Worm (Caenorhabditis elegans) whole organism, late embryonic: ENCODE measurements around the gene rml-1.

ENCODE experiments used
- C08G9.2 ChIP-seq: sonication (generic microtip); optimal IDR thresholded peaks from 2 replicates; lab custom pipeline; 2016; ENCODE audit warnings: mild to moderate bottlenecking, missing genetic modification characterization, moderate library complexity, missing compliant biosample characterization
- C38D4.7 ChIP-seq: fragments of 200-800 bp; sonication (Bioruptor generic); optimal IDR thresholded peaks from 2 replicates; lab custom pipeline; 2018; ENCODE audit warnings: mild to moderate bottlenecking, missing genetic modification characterization, moderate library complexity, missing compliant biosample characterization
- T23F11.4 ChIP-seq: fragments of 200-800 bp; sonication (Bioruptor generic); optimal IDR thresholded peaks from 2 replicates; lab custom pipeline; 2018; ENCODE audit warnings: mild to moderate bottlenecking, missing genetic modification characterization, missing compliant biosample characterization
- Y22D7AL.16 ChIP-seq: sonication (generic microtip); optimal IDR thresholded peaks from 2 replicates; lab custom pipeline; 2016; ENCODE audit warnings: missing genetic modification characterization, missing compliant biosample characterization
- ahr-1 ChIP-seq: sonication (generic microtip); optimal IDR thresholded peaks from 2 replicates; lab custom pipeline; 2016; ENCODE audit warnings: missing genetic modification characterization, missing compliant biosample characterization
- ama-1 ChIP-seq: fragments of 150-350 bp; optimal IDR thresholded peaks from 2 replicates; lab custom pipeline; 2014
- ceh-18 ChIP-seq: sonication (generic microtip); optimal IDR thresholded peaks from 2 replicates; lab custom pipeline; 2016; ENCODE audit warnings: missing genetic modification characterization, missing compliant biosample characterization
- ceh-19 ChIP-seq: fragments of 200-800 bp; sonication (Bioruptor generic); optimal IDR thresholded peaks from 2 replicates; lab custom pipeline; 2018; ENCODE audit warnings: mild to moderate bottlenecking, missing genetic modification characterization, missing compliant biosample characterization
- ceh-22 ChIP-seq: sonication (generic microtip); optimal IDR thresholded peaks from 2 replicates; lab custom pipeline; 2017; ENCODE audit warnings: missing biosample characterization, missing genetic modification characterization
- ceh-24 ChIP-seq: sonication (generic microtip); optimal IDR thresholded peaks from 2 replicates; lab custom pipeline; 2016; ENCODE audit warnings: mild to moderate bottlenecking, missing genetic modification characterization, missing compliant biosample characterization
- ceh-30 ChIP-seq: fragments of 150-350 bp; optimal IDR thresholded peaks from 2 replicates; lab custom pipeline; 2014; ENCODE audit warnings: missing biosample characterization, missing genetic modification characterization
- ceh-34 ChIP-seq: sonication (generic microtip); optimal IDR thresholded peaks from 2 replicates; lab custom pipeline; 2016; ENCODE audit warnings: mild to moderate bottlenecking, missing genetic modification characterization, missing compliant biosample characterization
- ceh-45 ChIP-seq: fragments of 200-800 bp; sonication (Bioruptor generic); IDR thresholded peaks from 2 replicates; pipeline ENCODE4 v1.3.6; 2022; ENCODE audit warnings: missing genetic modification reagents, missing genetic modification characterization, missing compliant biosample characterization
- ceh-48 ChIP-seq: sonication (generic microtip); optimal IDR thresholded peaks from 2 replicates; lab custom pipeline; 2016; ENCODE audit warnings: missing genetic modification characterization, inconsistent platforms, missing compliant biosample characterization
- ceh-6 ChIP-seq: fragments of 200-800 bp; sonication (Bioruptor generic); optimal IDR thresholded peaks from 2 replicates; lab custom pipeline; 2018; ENCODE audit warnings: mild to moderate bottlenecking, missing genetic modification characterization, missing compliant biosample characterization
- ceh-9 ChIP-seq: sonication (generic microtip); optimal IDR thresholded peaks from 2 replicates; lab custom pipeline; 2016; ENCODE audit warnings: mild to moderate bottlenecking, missing genetic modification characterization, inconsistent platforms, missing compliant biosample characterization
- dmd-4 ChIP-seq: sonication (generic microtip); optimal IDR thresholded peaks from 2 replicates; lab custom pipeline; 2016; ENCODE audit warnings: borderline replicate concordance, missing genetic modification characterization, missing compliant biosample characterization
- dve-1 ChIP-seq: sonication (generic microtip); optimal IDR thresholded peaks from 2 replicates; lab custom pipeline; 2017; ENCODE audit warnings: antibody characterized with exemption, mild to moderate bottlenecking, missing genetic modification characterization, missing compliant biosample characterization
- elt-2 ChIP-seq: sonication (generic microtip); optimal IDR thresholded peaks from 2 replicates; lab custom pipeline; 2016; ENCODE audit warnings: missing genetic modification reagents, missing genetic modification characterization, missing compliant biosample characterization
- elt-4 ChIP-seq: sonication (generic microtip); optimal IDR thresholded peaks from 2 replicates; lab custom pipeline; 2016; ENCODE audit warnings: missing genetic modification characterization, missing compliant biosample characterization
- ets-4 ChIP-seq: sonication (generic microtip); optimal IDR thresholded peaks from 2 replicates; lab custom pipeline; 2016; ENCODE audit warnings: missing genetic modification characterization, missing compliant biosample characterization
- eyg-1 ChIP-seq: sonication (generic microtip); optimal IDR thresholded peaks from 2 replicates; lab custom pipeline; 2016; ENCODE audit warnings: missing genotype, missing genetic modification characterization, missing compliant biosample characterization
- fkh-10 ChIP-seq: fragments of 150-350 bp; optimal IDR thresholded peaks from 2 replicates; lab custom pipeline; 2014; ENCODE audit warnings: missing biosample characterization, missing genetic modification reagents, missing genetic modification characterization
- fkh-6 ChIP-seq: sonication (generic microtip); optimal IDR thresholded peaks from 2 replicates; lab custom pipeline; 2016; ENCODE audit warnings: missing genetic modification characterization, missing compliant biosample characterization
- gmeb-2 ChIP-seq: sonication (generic microtip); optimal IDR thresholded peaks from 2 replicates; lab custom pipeline; 2016; ENCODE audit warnings: missing genetic modification characterization, inconsistent platforms, missing compliant biosample characterization
- hlh-13 ChIP-seq: fragments of 200-800 bp; sonication (Bioruptor generic); optimal IDR thresholded peaks from 2 replicates; lab custom pipeline; 2018; ENCODE audit warnings: mild to moderate bottlenecking, missing genetic modification characterization, missing compliant biosample characterization
- hlh-30 ChIP-seq: sonication (generic microtip); optimal IDR thresholded peaks from 2 replicates; lab custom pipeline; 2017; ENCODE audit warnings: antibody characterized with exemption, missing genetic modification characterization, missing compliant biosample characterization; ENCODE audit not compliant: insufficient read depth
- hlh-6 ChIP-seq: sonication (generic microtip); optimal IDR thresholded peaks from 2 replicates; lab custom pipeline; 2016; ENCODE audit warnings: missing genotype, missing genetic modification characterization, missing compliant biosample characterization
- lim-6 ChIP-seq: sonication (generic microtip); optimal IDR thresholded peaks from 2 replicates; lab custom pipeline; 2016; ENCODE audit warnings: missing genetic modification characterization, missing compliant biosample characterization
- lin-11 ChIP-seq: fragments of 200-800 bp; sonication (Bioruptor generic); optimal IDR thresholded peaks from 2 replicates; lab custom pipeline; 2018; ENCODE audit warnings: mild to moderate bottlenecking, missing genetic modification characterization, missing compliant biosample characterization
- mec-3 ChIP-seq: sonication (generic microtip); optimal IDR thresholded peaks from 2 replicates; lab custom pipeline; 2016; ENCODE audit warnings: borderline replicate concordance, missing genetic modification characterization, missing compliant biosample characterization
- nfya-1 ChIP-seq: sonication (generic microtip); optimal IDR thresholded peaks from 2 replicates; lab custom pipeline; 2017; ENCODE audit warnings: missing genetic modification characterization, mild to moderate bottlenecking, missing compliant biosample characterization, antibody characterized with exemption, moderate library complexity
- nhr-11 ChIP-seq: fragments of 150-350 bp; optimal IDR thresholded peaks from 2 replicates; lab custom pipeline; 2014; ENCODE audit warnings: missing biosample characterization, missing genetic modification characterization
- nhr-232 ChIP-seq: sonication (generic microtip); optimal IDR thresholded peaks from 2 replicates; lab custom pipeline; 2016; ENCODE audit warnings: missing genetic modification characterization, missing compliant biosample characterization
- npax-4 ChIP-seq: sonication (generic microtip); optimal IDR thresholded peaks from 2 replicates; lab custom pipeline; 2016; ENCODE audit warnings: missing genetic modification characterization, missing compliant biosample characterization
- pag-3 ChIP-seq: sonication (generic microtip); optimal IDR thresholded peaks from 2 replicates; lab custom pipeline; 2016; ENCODE audit warnings: missing compliant biosample characterization, missing genetic modification characterization, borderline replicate concordance
- pax-1 ChIP-seq: fragments of 150-350 bp; optimal IDR thresholded peaks from 2 replicates; lab custom pipeline; 2014; ENCODE audit warnings: missing biosample characterization, missing genetic modification characterization
- pha-2 ChIP-seq: sonication (generic microtip); optimal IDR thresholded peaks from 2 replicates; lab custom pipeline; 2017; ENCODE audit warnings: mild to moderate bottlenecking, missing genetic modification characterization, missing compliant biosample characterization
- pha-4 ChIP-seq: fragments of 150-350 bp; optimal IDR thresholded peaks from 2 replicates; lab custom pipeline; 2018; ENCODE audit warnings: missing biosample characterization, missing genetic modification reagents, missing genetic modification characterization
- pros-1 ChIP-seq: fragments of 150-350 bp; optimal IDR thresholded peaks from 2 replicates; lab custom pipeline; 2014; ENCODE audit warnings: missing biosample characterization, missing genetic modification reagents, missing genetic modification characterization
- ref-2 ChIP-seq: sonication (generic microtip); optimal IDR thresholded peaks from 2 replicates; lab custom pipeline; 2016; ENCODE audit warnings: missing genetic modification characterization, missing compliant biosample characterization
- sdc-2 ChIP-seq: sonication (generic microtip); optimal IDR thresholded peaks from 2 replicates; lab custom pipeline; 2016; ENCODE audit warnings: missing genotype, missing genetic modification characterization, missing compliant biosample characterization
- sox-2 ChIP-seq: fragments of 200-800 bp; sonication (Bioruptor generic); IDR thresholded peaks from 2 replicates; pipeline ENCODE4 v1.3.6; 2022; ENCODE audit warnings: missing genetic modification reagents, missing genetic modification characterization, missing compliant biosample characterization
- syd-9 ChIP-seq: sonication (generic microtip); optimal IDR thresholded peaks from 2 replicates; lab custom pipeline; 2016; ENCODE audit warnings: mild to moderate bottlenecking, missing genetic modification characterization, moderate library complexity, missing compliant biosample characterization
- tbx-2 ChIP-seq: sonication (generic microtip); optimal IDR thresholded peaks from 2 replicates; lab custom pipeline; 2016; ENCODE audit warnings: missing genetic modification characterization, missing compliant biosample characterization
- tbx-7 ChIP-seq: sonication (generic microtip); optimal IDR thresholded peaks from 2 replicates; lab custom pipeline; 2016; ENCODE audit warnings: missing genotype, missing genetic modification characterization, missing compliant biosample characterization
- ttx-3 ChIP-seq: sonication (generic microtip); optimal IDR thresholded peaks from 2 replicates; lab custom pipeline; 2016; ENCODE audit warnings: missing genetic modification reagents, missing genetic modification characterization, missing compliant biosample characterization
- unc-42 ChIP-seq: sonication (generic microtip); optimal IDR thresholded peaks from 2 replicates; lab custom pipeline; 2016; ENCODE audit warnings: missing genotype, missing genetic modification characterization, missing compliant biosample characterization
- unc-55 ChIP-seq: sonication (generic microtip); optimal IDR thresholded peaks from 2 replicates; lab custom pipeline; 2017; ENCODE audit warnings: missing biosample characterization, missing genetic modification reagents, missing genetic modification characterization
- unc-86 ChIP-seq: sonication (generic microtip); optimal IDR thresholded peaks from 2 replicates; lab custom pipeline; 2016; ENCODE audit warnings: missing genetic modification characterization, missing compliant biosample characterization
- zip-5 ChIP-seq: sonication (generic microtip); optimal IDR thresholded peaks from 2 replicates; lab custom pipeline; 2016; ENCODE audit warnings: missing genetic modification characterization, missing compliant biosample characterization
- ztf-16 ChIP-seq: sonication (generic microtip); optimal IDR thresholded peaks from 2 replicates; lab custom pipeline; 2017; ENCODE audit warnings: missing genetic modification characterization, missing compliant biosample characterization

The rml-1 gene

DNA sequence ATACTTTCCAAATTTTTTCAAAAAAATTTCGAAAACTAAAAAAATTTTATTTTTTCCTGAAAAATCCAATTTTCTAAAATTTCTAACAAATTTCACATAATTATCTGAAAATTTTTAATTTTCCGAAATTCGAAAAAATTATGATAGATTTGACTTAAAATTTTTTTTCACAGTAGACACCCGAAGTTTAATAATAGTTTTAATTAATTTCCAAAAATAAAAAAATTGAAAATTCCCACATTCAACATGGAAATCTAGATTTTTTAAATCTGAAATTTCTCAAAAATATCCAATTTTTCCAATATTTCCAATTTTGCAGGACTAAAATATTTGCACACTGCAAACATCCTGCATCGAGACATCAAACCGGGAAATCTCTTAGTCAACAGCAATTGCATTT is 45.9 kb downstream of the rml-1 start:
- no peak for TF ChIP-seq C08G9.2
- no peak for TF ChIP-seq hlh-6 (tag; lab: Kevin White, UChicago)
- TF ChIP-seq gmeb-2 (tag; lab: Kevin White, UChicago): no peak
- no peak for TF ChIP-seq sox-2 (GFP tag; lab: Robert Waterston, UW)
- no peak for TF ChIP-seq zip-5 (tag; lab: Kevin White, UChicago)
- no peak for TF ChIP-seq mec-3 (tag; lab: Kevin White, UChicago)
- no peak for TF ChIP-seq ceh-48 (tag; lab: Kevin White, UChicago)
- TF ChIP-seq tbx-2: no peak

DNA sequence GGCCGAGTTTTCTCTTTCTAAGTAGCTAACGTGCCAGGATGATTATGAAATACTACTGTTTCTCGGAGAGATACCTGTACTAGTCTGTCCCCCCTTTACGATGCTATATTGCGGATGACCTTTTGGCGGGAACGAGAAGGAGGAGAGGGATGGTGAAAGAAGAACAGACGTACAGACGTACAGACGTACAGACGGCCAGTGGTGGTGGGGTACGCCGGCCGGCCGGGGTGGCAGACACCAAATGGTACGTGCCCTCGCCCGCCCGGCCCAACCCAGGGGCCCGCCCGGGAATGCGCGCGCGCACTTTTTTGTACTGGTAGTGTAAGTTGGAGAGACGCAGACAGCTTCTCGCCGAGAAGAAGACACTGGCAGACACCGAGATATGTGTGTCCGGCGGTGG is 46.8 kb downstream of the rml-1 start:
- TF ChIP-seq ets-4: no peak
- peak; percentile 1 for TF ChIP-seq nhr-232 (tag; lab: Kevin White, UChicago)
- no peak for TF ChIP-seq ceh-30 (tag; lab: Kevin White, UChicago)
- TF ChIP-seq nfya-1 (tag; lab: Kevin White, UChicago): no peak
- TF ChIP-seq T23F11.4: peak; percentile 50
- peak; percentile 7 for TF ChIP-seq fkh-6
- TF ChIP-seq ztf-16 (tag; lab: Kevin White, UChicago): no peak
- peak; percentile 8 for TF ChIP-seq gmeb-2 (tag; lab: Kevin White, UChicago)
- peak; percentile 13 for TF ChIP-seq C08G9.2
- TF ChIP-seq dmd-4 (tag; lab: Kevin White, UChicago): no peak
- no peak for TF ChIP-seq pag-3 (tag; lab: Kevin White, UChicago)
- peak; percentile 62 for TF ChIP-seq eyg-1 (tag; lab: Kevin White, UChicago)
- no peak for TF ChIP-seq elt-4 (tag; lab: Kevin White, UChicago)
- no peak for TF ChIP-seq hlh-30 (tag; lab: Kevin White, UChicago)
- no peak for TF ChIP-seq pha-4
- no peak for TF ChIP-seq fkh-10 (GFP tag; lab: Kevin White, UChicago)
- no peak for TF ChIP-seq ahr-1 (tag; lab: Kevin White, UChicago)
- no peak for TF ChIP-seq syd-9 (tag; lab: Kevin White, UChicago)
- no peak for TF ChIP-seq ceh-45 (GFP tag; lab: Robert Waterston, UW)
- peak; percentile 73 for TF ChIP-seq sdc-2 (tag; lab: Kevin White, UChicago)
- no peak for TF ChIP-seq dve-1 (tag; lab: Kevin White, UChicago)
- no peak for TF ChIP-seq pax-1 (tag; lab: Kevin White, UChicago)
- no peak for TF ChIP-seq unc-86 (tag; lab: Kevin White, UChicago)
- TF ChIP-seq ref-2 (tag; lab: Kevin White, UChicago): peak; percentile 67
- peak; percentile 33 for TF ChIP-seq elt-2 (tag; lab: Kevin White, UChicago)
- TF ChIP-seq zip-5 (tag; lab: Kevin White, UChicago): no peak
- peak; percentile 19 for TF ChIP-seq Y22D7AL.16 (tag; lab: Kevin White, UChicago)
- TF ChIP-seq ceh-9 (tag; lab: Kevin White, UChicago): no peak
- TF ChIP-seq ceh-48 (tag; lab: Kevin White, UChicago): no peak
- no peak for TF ChIP-seq ama-1 (lab: Kevin White, UChicago)
- TF ChIP-seq pha-2 (tag; lab: Kevin White, UChicago): no peak
- TF ChIP-seq mec-3 (tag; lab: Kevin White, UChicago): no peak
- TF ChIP-seq tbx-7 (tag; lab: Kevin White, UChicago): no peak
- TF ChIP-seq nhr-11: no peak
- no peak for TF ChIP-seq ttx-3 (tag; lab: Kevin White, UChicago)
- TF ChIP-seq ceh-19 (GFP tag; lab: Kevin White, UChicago): no peak
- TF ChIP-seq ceh-34 (tag; lab: Kevin White, UChicago): peak; percentile 79
- peak; percentile 53 for TF ChIP-seq pros-1
- peak; percentile 10 for TF ChIP-seq lim-6 (tag; lab: Kevin White, UChicago)
- no peak for TF ChIP-seq ceh-24 (tag; lab: Kevin White, UChicago)
- no peak for TF ChIP-seq npax-4 (tag; lab: Kevin White, UChicago)
- TF ChIP-seq lin-11 (tag; lab: Kevin White, UChicago): no peak
- TF ChIP-seq ceh-18: no peak
- TF ChIP-seq C38D4.7 (GFP tag; lab: Kevin White, UChicago): peak; percentile 29
- TF ChIP-seq unc-42: no peak
- TF ChIP-seq ceh-6: peak; percentile 7
- no peak for TF ChIP-seq ceh-22 (tag; lab: Kevin White, UChicago)
- TF ChIP-seq unc-55 (GFP tag; lab: Kevin White, UChicago): no peak
- TF ChIP-seq hlh-13: no peak
